Fruit fly (Drosophila melanogaster): ENCODE measurements around the gene CG33181.

CG33181 gene

DNA sequence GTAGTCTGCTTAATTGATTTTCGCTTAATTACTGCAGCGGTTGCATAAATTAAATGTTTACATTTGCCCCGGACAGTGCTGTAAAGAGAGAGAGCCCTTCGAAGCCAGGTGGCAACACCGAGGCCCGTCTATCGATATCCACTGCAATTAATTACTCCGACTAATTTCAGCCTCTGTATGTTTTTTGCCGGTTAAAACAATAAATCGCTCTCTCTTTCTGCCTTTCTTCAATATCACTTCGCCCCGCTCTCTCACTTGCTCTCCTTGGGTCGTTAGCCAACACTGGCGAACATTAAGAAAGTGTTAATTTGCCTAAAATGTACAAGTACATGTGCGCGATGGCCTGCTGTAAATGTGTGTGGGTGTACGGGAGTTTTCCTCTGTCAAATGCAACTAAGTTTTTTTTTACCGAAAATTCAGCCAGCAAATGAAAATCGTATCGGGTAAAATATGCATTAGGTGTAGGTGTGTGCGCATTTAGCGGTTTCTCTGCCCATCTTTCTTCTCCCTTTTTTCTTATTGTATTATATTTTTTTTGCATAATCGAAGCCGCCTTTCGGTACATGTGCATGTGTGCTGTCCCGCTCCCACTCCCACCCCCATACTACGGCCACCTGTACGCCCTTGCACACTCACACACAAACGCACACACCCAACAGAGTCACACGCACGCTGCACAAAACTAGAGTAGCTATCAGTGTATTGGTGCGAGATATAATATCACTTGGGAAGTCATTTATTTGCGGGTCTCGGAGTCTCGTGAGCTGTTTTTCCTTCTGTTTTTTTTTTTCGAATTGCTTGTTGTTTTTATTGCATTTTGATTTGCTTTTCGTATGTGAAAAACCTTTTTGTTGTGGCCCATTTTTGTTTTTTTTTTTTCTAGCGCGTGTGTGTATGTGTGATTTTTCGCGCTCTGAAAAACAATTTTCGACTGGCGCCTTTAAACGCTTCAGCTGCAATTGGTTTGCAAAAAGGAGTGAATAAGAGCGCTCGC lies 72.6 kb downstream of the CG33181 start:
- TF ChIP-seq CG17801 (GFP tag; optimal IDR thresholded peaks at IDR 0.05; ENCODE audit: partially characterized antibody) = no peak
